ENCODE assay signal across 1 fruit fly cellular context in genomic region chrX:2009453-2010009, dm6.
TF ChIP-seq lines count a peak whose summit lies in the region.

No protein-coding gene starts in this region.

TF ChIP-seq in whole organism, embryonic, 481 proteins besides CTCF, POLR2A, EP300 and RAD21 (continued from another document):
- TF ChIP-seq Dp (GFP tag; optimal IDR thresholded peaks at IDR 0.05; lab: Kevin White, UChicago) (no peak), btn (GFP tag; optimal IDR thresholded peaks at IDR 0.05; lab: Kevin White, UChicago) (peak; percentile 31), sd (tag; optimal IDR thresholded peaks at IDR 0.05; lab: Kevin White, UChicago) (no peak), CG3407 (GFP tag; optimal IDR thresholded peaks at IDR 0.05; lab: Kevin White, UChicago) (peak; percentile 13), dpn (GFP tag; optimal IDR thresholded peaks at IDR 0.05; lab: Kevin White, UChicago) (peak; percentile 41 to 76), gsb (GFP tag; IDR thresholded peaks at IDR 0.05; lab: Robert Waterston, UW) (no peak), Oaz (GFP tag; IDR thresholded peaks at IDR 0.05; lab: Robert Waterston, UW) (no peak), CG2678 (tag; optimal IDR thresholded peaks at IDR 0.05; lab: Kevin White, UChicago) (peak; percentile 85), CG17385 (GFP tag; optimal IDR thresholded peaks at IDR 0.05; lab: Kevin White, UChicago) (peak; percentile 70), mld (GFP tag; IDR thresholded peaks at IDR 0.05; lab: Robert Waterston, UW; ENCODE audit: partially characterized antibody) (no peak), B-H2 (GFP tag; optimal IDR thresholded peaks at IDR 0.05; lab: Kevin White, UChicago) (peak; percentile 48), CoRest (tag; optimal IDR thresholded peaks at IDR 0.05; lab: Kevin White, UChicago) (peak; percentile 90), p53 (GFP tag; optimal IDR thresholded peaks at IDR 0.05; lab: Kevin White, UChicago) (peak; percentile 54), CG11093 (GFP tag; IDR thresholded peaks at IDR 0.05; lab: Robert Waterston, UW) (no peak), CG43689 (GFP tag; IDR thresholded peaks at IDR 0.05; lab: Robert Waterston, UW) (no peak), CG2129 (GFP tag; IDR thresholded peaks at IDR 0.05; lab: Robert Waterston, UW; ENCODE audit: partially characterized antibody) (no peak), CG18764 (GFP tag; optimal IDR thresholded peaks at IDR 0.05; lab: Kevin White, UChicago) (peak; percentile 41), gt (GFP tag; IDR thresholded peaks at IDR 0.05; lab: Robert Waterston, UW) (no peak), Chrac-16 (GFP tag; optimal IDR thresholded peaks at IDR 0.05; lab: Kevin White, UChicago) (peak; percentile 54), CG9876 (GFP tag; optimal IDR thresholded peaks at IDR 0.05; lab: Kevin White, UChicago) (no peak), Fer1 (GFP tag; optimal IDR thresholded peaks at IDR 0.05; lab: Kevin White, UChicago) (peak; percentile 48), nerfin-2 (GFP tag; IDR thresholded peaks at IDR 0.05; lab: Robert Waterston, UW; ENCODE audit: partially characterized antibody) (no peak), pzg (GFP tag; optimal IDR thresholded peaks at IDR 0.05; lab: Kevin White, UChicago) (peak; percentile 23), Mad (GFP tag; optimal IDR thresholded peaks at IDR 0.05; lab: Kevin White, UChicago) (peak; percentile 63), pho (GFP tag; optimal IDR thresholded peaks at IDR 0.05; lab: Kevin White, UChicago) (peak; percentile 72), CG10979 (tag; optimal IDR thresholded peaks at IDR 0.05; lab: Kevin White, UChicago) (peak; percentile 74), cwo (GFP tag; optimal IDR thresholded peaks at IDR 0.05; lab: Kevin White, UChicago) (peak; percentile 36), CG10431 (GFP tag; optimal IDR thresholded peaks at IDR 0.05; lab: Kevin White, UChicago) (peak; percentile 45), sens (GFP tag; lab: Kevin White, UChicago) (peak; percentile 93), pnt (GFP tag; optimal IDR thresholded peaks at IDR 0.05; lab: Kevin White, UChicago) (peak; percentile 60), repo (GFP tag; optimal IDR thresholded peaks at IDR 0.05; lab: Kevin White, UChicago) (peak; percentile 47), CG11247 (GFP tag; IDR thresholded peaks at IDR 0.05; lab: Robert Waterston, UW) (peak; percentile 23; the same call in 1 of the 2 replicates), HHEX (GFP tag; optimal IDR thresholded peaks at IDR 0.05; lab: Kevin White, UChicago) (peak; percentile 64), sr (GFP tag; IDR thresholded peaks at IDR 0.05; lab: Robert Waterston, UW) (0 out of 3 replicates have a peak, but pooled peaks have one; percentile 4), CG30020 (tag; optimal IDR thresholded peaks at IDR 0.05; lab: Kevin White, UChicago) (peak; percentile 52), bowl (GFP tag; IDR thresholded peaks at IDR 0.05; lab: Robert Waterston, UW) (no peak), CG17802 (tag; optimal IDR thresholded peaks at IDR 0.05; lab: Kevin White, UChicago) (peak; percentile 13), Atf6 (GFP tag; IDR thresholded peaks at IDR 0.05; lab: Robert Waterston, UW) (peak; percentile 41), CG8944 (GFP tag; optimal IDR thresholded peaks at IDR 0.05; lab: Kevin White, UChicago) (peak; percentile 71), CG34422 (GFP tag; IDR thresholded peaks at IDR 0.05; lab: Robert Waterston, UW) (peak; percentile 43; the same call in 2 of the 3 replicates), CG13287 (GFP tag; IDR thresholded peaks at IDR 0.05; lab: Robert Waterston, UW; ENCODE audit: partially characterized antibody) (no peak), CG8281 (tag; optimal IDR thresholded peaks at IDR 0.05; lab: Kevin White, UChicago) (peak; percentile 38), CG31388 (GFP tag; optimal IDR thresholded peaks at IDR 0.05; lab: Kevin White, UChicago) (no peak), Hsf (GFP tag; optimal IDR thresholded peaks at IDR 0.05; lab: Kevin White, UChicago) (peak; percentile 78), MTF-1 (GFP tag; optimal IDR thresholded peaks at IDR 0.05; lab: Kevin White, UChicago; ENCODE audit: borderline replicate concordance) (no peak), prd (optimal IDR thresholded peaks at IDR 0.05; lab: Kevin White, UChicago) (no peak), prd (GFP tag; IDR thresholded peaks at IDR 0.05; lab: Robert Waterston, UW) (peak; percentile 61), CG18599 (GFP tag; optimal IDR thresholded peaks at IDR 0.05; lab: Kevin White, UChicago) (peak; percentile 67), NK7.1 (GFP tag; optimal IDR thresholded peaks at IDR 0.05; lab: Kevin White, UChicago) (peak; percentile 26), D19B (GFP tag; optimal IDR thresholded peaks at IDR 0.05; lab: Kevin White, UChicago) (peak; percentile 66), stwl (tag; optimal IDR thresholded peaks at IDR 0.05; lab: Kevin White, UChicago) (peak; percentile 30), Hand (GFP tag; optimal IDR thresholded peaks at IDR 0.05; lab: Kevin White, UChicago) (no peak), eve (GFP tag; optimal IDR thresholded peaks at IDR 0.05; lab: Kevin White, UChicago) (no peak), E2f1 (GFP tag; IDR thresholded peaks at IDR 0.05; lab: Robert Waterston, UW) (peak; percentile 62), Deaf1 (tag; optimal IDR thresholded peaks at IDR 0.05; lab: Kevin White, UChicago) (no peak), ken (GFP tag; IDR thresholded peaks at IDR 0.05; lab: Robert Waterston, UW) (no peak), Hr3 (GFP tag; optimal IDR thresholded peaks at IDR 0.05; lab: Kevin White, UChicago) (peak; percentile 77), BtbVII (GFP tag; optimal IDR thresholded peaks at IDR 0.05; lab: Kevin White, UChicago) (peak; percentile 55), CG30403 (GFP tag; optimal IDR thresholded peaks at IDR 0.05; lab: Kevin White, UChicago) (peak; percentile 88), NC2β (GFP tag; optimal IDR thresholded peaks at IDR 0.05; lab: Kevin White, UChicago) (peak; percentile 69), CG11456 (GFP tag; IDR thresholded peaks at IDR 0.05; lab: Robert Waterston, UW) (peak; percentile 81), Ada2b (GFP tag; IDR thresholded peaks at IDR 0.05; lab: Robert Waterston, UW) (peak; percentile 51; the same call in 1 of the 2 replicates), wdn (GFP tag; IDR thresholded peaks at IDR 0.05; lab: Robert Waterston, UW) (peak; percentile 52; the same call in 1 of the 2 replicates), ftz-f1 (GFP tag; optimal IDR thresholded peaks at IDR 0.05; lab: Kevin White, UChicago) (no peak), Hmr (GFP tag; optimal IDR thresholded peaks at IDR 0.05; lab: Kevin White, UChicago) (peak; percentile 72), Ets65A (GFP tag; lab: Kevin White, UChicago) (peak; percentile 97), CG3995 (GFP tag; optimal IDR thresholded peaks at IDR 0.05; lab: Kevin White, UChicago) (peak; percentile 15), CG10366 (GFP tag; IDR thresholded peaks at IDR 0.05; lab: Robert Waterston, UW) (peak; percentile 63), CG1024 (GFP tag; IDR thresholded peaks at IDR 0.05; lab: Robert Waterston, UW) (no peak), Abd-B (GFP tag; optimal IDR thresholded peaks at IDR 0.05; lab: Kevin White, UChicago) (peak; percentile 67), CG14710 (tag; optimal IDR thresholded peaks at IDR 0.05; lab: Kevin White, UChicago) (peak; percentile 81), CG13624 (GFP tag; optimal IDR thresholded peaks at IDR 0.05; lab: Kevin White, UChicago) (peak; percentile 47), CG9437 (GFP tag; optimal IDR thresholded peaks at IDR 0.05; lab: Kevin White, UChicago) (peak; percentile 85), da (GFP tag; optimal IDR thresholded peaks at IDR 0.05; lab: Kevin White, UChicago) (peak; percentile 33), CG16813 (GFP tag; IDR thresholded peaks at IDR 0.05; lab: Robert Waterston, UW; ENCODE audit: partially characterized antibody) (no peak), CG32772 (GFP tag; IDR thresholded peaks at IDR 0.05; lab: Robert Waterston, UW) (peak; percentile 51), pb (GFP tag; optimal IDR thresholded peaks at IDR 0.05; lab: Kevin White, UChicago) (no peak), CG12659 (GFP tag; optimal IDR thresholded peaks at IDR 0.05; lab: Kevin White, UChicago) (peak; percentile 79), lbe (GFP tag; optimal IDR thresholded peaks at IDR 0.05; lab: Kevin White, UChicago) (no peak), CG8478 (optimal IDR thresholded peaks at IDR 0.05; lab: Kevin White, UChicago) (no peak), NfI (GFP tag; optimal IDR thresholded peaks at IDR 0.05; lab: Kevin White, UChicago) (peak; percentile 75), insv (GFP tag; optimal IDR thresholded peaks at IDR 0.05; lab: Kevin White, UChicago) (peak in 1 of 2 experiments; percentile 29), B-H1 (GFP tag; IDR thresholded peaks at IDR 0.05; lab: Robert Waterston, UW) (no peak; the same call in 1 of the 3 replicates), CG10147 (GFP tag; optimal IDR thresholded peaks at IDR 0.05; lab: Kevin White, UChicago) (peak; percentile 59), CG12104 (GFP tag; optimal IDR thresholded peaks at IDR 0.05; lab: Kevin White, UChicago) (peak; percentile 90), CG14050 (GFP tag; IDR thresholded peaks at IDR 0.05; lab: Robert Waterston, UW) (peak; percentile 58; the same call in 2 of the 3 replicates), CG10565 (GFP tag; optimal IDR thresholded peaks at IDR 0.05; lab: Kevin White, UChicago) (no peak), E2f2 (GFP tag; IDR thresholded peaks at IDR 0.05; lab: Robert Waterston, UW) (peak; percentile 31; the same call in 1 of the 2 replicates), CG12391 (tag; optimal IDR thresholded peaks at IDR 0.05; lab: Kevin White, UChicago) (peak; percentile 83), dati (GFP tag; IDR thresholded peaks at IDR 0.05; lab: Robert Waterston, UW) (no peak), CG14441 (GFP tag; IDR thresholded peaks at IDR 0.05; lab: Robert Waterston, UW) (peak; percentile 55), emc (GFP tag; optimal IDR thresholded peaks at IDR 0.05; lab: Kevin White, UChicago) (no peak), Doc2 (GFP tag; IDR thresholded peaks at IDR 0.05; lab: Robert Waterston, UW) (no peak), CG6654 (GFP tag; optimal IDR thresholded peaks at IDR 0.05; lab: Kevin White, UChicago) (peak; percentile 44), Dip2 (GFP tag; IDR thresholded peaks at IDR 0.05; lab: Robert Waterston, UW) (no peak), Six4 (GFP tag; optimal IDR thresholded peaks at IDR 0.05; lab: Kevin White, UChicago) (peak; percentile 44), CG1647 (GFP tag; optimal IDR thresholded peaks at IDR 0.05; lab: Kevin White, UChicago) (peak; percentile 64), CG15479 (GFP tag; optimal IDR thresholded peaks at IDR 0.05; lab: Kevin White, UChicago) (no peak), corto (GFP tag; optimal IDR thresholded peaks at IDR 0.05; lab: Kevin White, UChicago) (no peak), dimm (GFP tag; IDR thresholded peaks at IDR 0.05; lab: Robert Waterston, UW) (no peak), fd96Cb (tag; optimal IDR thresholded peaks at IDR 0.05; lab: Kevin White, UChicago) (peak; percentile 78), CG1602 (GFP tag; optimal IDR thresholded peaks at IDR 0.05; lab: Kevin White, UChicago) (peak; percentile 72), gsb-n (tag; optimal IDR thresholded peaks at IDR 0.05; lab: Kevin White, UChicago) (peak; percentile 57), Dref (GFP tag; IDR thresholded peaks at IDR 0.05; lab: Robert Waterston, UW) (peak; percentile 28; the same call in 1 of the 2 replicates), crp (GFP tag; optimal IDR thresholded peaks at IDR 0.05; lab: Kevin White, UChicago) (peak in 1 of 2 experiments; percentile 67), unpg (GFP tag; optimal IDR thresholded peaks at IDR 0.05; lab: Kevin White, UChicago) (peak; percentile 56), Kr (GFP tag; optimal IDR thresholded peaks at IDR 0.05; lab: Kevin White, UChicago) (no peak), kah (GFP tag; optimal IDR thresholded peaks at IDR 0.05; lab: Kevin White, UChicago) (no peak), ssp (GFP tag; IDR thresholded peaks at IDR 0.05; lab: Robert Waterston, UW) (peak; percentile 50), CG2120 (GFP tag; optimal IDR thresholded peaks at IDR 0.05; lab: Kevin White, UChicago) (peak; percentile 79), tup (GFP tag; optimal IDR thresholded peaks at IDR 0.05; lab: Kevin White, UChicago) (peak; percentile 31), CG14965 (GFP tag; optimal IDR thresholded peaks at IDR 0.05; lab: Kevin White, UChicago; ENCODE audit: borderline replicate concordance) (no peak), chn (GFP tag; optimal IDR thresholded peaks at IDR 0.05; lab: Kevin White, UChicago) (peak; percentile 77), CG9727 (GFP tag; optimal IDR thresholded peaks at IDR 0.05; lab: Kevin White, UChicago) (peak; percentile 90), Med (GFP tag; lab: Kevin White, UChicago) (peak; percentile 84), CG42726 (GFP tag; IDR thresholded peaks at IDR 0.05; lab: Robert Waterston, UW; ENCODE audit: partially characterized antibody) (no peak), HLH3B (GFP tag; IDR thresholded peaks at IDR 0.05; lab: Robert Waterston, UW) (peak; percentile 49; the same call in 1 of the 2 replicates), CG4854 (GFP tag; optimal IDR thresholded peaks at IDR 0.05; lab: Kevin White, UChicago) (peak; percentile 55)
